Fruit fly (Drosophila melanogaster) whole organism, embryonic: ENCODE results near the gene dsf.
A peak's percentile ranks its signal among the peaks of the same experiment; 100 is the strongest.

ENCODE experiments used
- CG12219 ChIP-seq: fragments of 200-800 bp; sonication (Bioruptor generic); optimal IDR thresholded peaks from 3 replicates; lab custom pipeline; 2018; ENCODE audit warnings: missing biosample characterization, mild to moderate bottlenecking, missing genetic modification characterization
- CG13123 ChIP-seq: fragments of 200-800 bp; sonication (Bioruptor generic); optimal IDR thresholded peaks from 2 replicates; lab custom pipeline; 2016; ENCODE audit warnings: missing biosample characterization, missing genetic modification characterization
- CG16863 ChIP-seq: fragments of 200-800 bp; sonication (Bioruptor generic); optimal IDR thresholded peaks from 3 replicates; lab custom pipeline; 2016; ENCODE audit warnings: missing biosample characterization, missing genetic modification characterization
- CG18476 ChIP-seq: fragments of 200-800 bp; sonication (Bioruptor generic); optimal IDR thresholded peaks from 2 replicates; lab custom pipeline; 2016; ENCODE audit warnings: missing biosample characterization, mild to moderate bottlenecking, missing genetic modification characterization
- CG2120 ChIP-seq: fragments of 200-800 bp; sonication (Bioruptor generic); optimal IDR thresholded peaks from 3 replicates; lab custom pipeline; 2016; ENCODE audit warnings: missing biosample characterization, missing genetic modification characterization
- CG30431 ChIP-seq: fragments of 200-800 bp; sonication (Bioruptor generic); optimal IDR thresholded peaks from 2 replicates; lab custom pipeline; 2017; ENCODE audit warnings: missing biosample characterization, missing genetic modification characterization
- CG31365 ChIP-seq: fragments of 200-800 bp; sonication (Bioruptor generic); optimal IDR thresholded peaks from 2 replicates; lab custom pipeline; 2018; ENCODE audit warnings: missing biosample characterization, mild to moderate bottlenecking, missing genetic modification characterization
- CG4282 ChIP-seq: fragments of 200-800 bp; sonication (Bioruptor generic); optimal IDR thresholded peaks from 2 replicates; lab custom pipeline; 2016; ENCODE audit warnings: missing biosample characterization, missing genetic modification characterization
- CG43689 ChIP-seq: fragments of 200-800 bp; sonication (Bioruptor generic); IDR thresholded peaks from 2 replicates; pipeline ENCODE4 v1.3.6; 2022; ENCODE audit warnings: missing biosample characterization, missing genetic modification characterization
- CG4820 ChIP-seq: fragments of 200-800 bp; sonication (Bioruptor generic); optimal IDR thresholded peaks from 3 replicates; lab custom pipeline; 2016; ENCODE audit warnings: missing biosample characterization, missing genetic modification characterization
- CG6765 ChIP-seq: fragments of 200-800 bp; sonication (Bioruptor generic); optimal IDR thresholded peaks from 3 replicates; lab custom pipeline; 2017; ENCODE audit warnings: missing biosample characterization, mild to moderate bottlenecking, missing genetic modification characterization
- CG7357 ChIP-seq: fragments of 200-800 bp; sonication (Bioruptor generic); IDR thresholded peaks from 3 replicates; pipeline ENCODE4 v1.3.6; 2022; ENCODE audit warnings: missing biosample characterization, missing genetic modification characterization
- CG7987 ChIP-seq: fragments of 200-800 bp; sonication (Bioruptor generic); optimal IDR thresholded peaks from 2 replicates; lab custom pipeline; 2018; ENCODE audit warnings: missing biosample characterization, mild to moderate bottlenecking, missing genetic modification characterization, moderate library complexity
- CG8388 ChIP-seq: fragments of 200-800 bp; sonication (Bioruptor generic); optimal IDR thresholded peaks from 2 replicates; lab custom pipeline; 2019; ENCODE audit warnings: missing biosample characterization, mild to moderate bottlenecking, missing genetic modification characterization, moderate library complexity
- CG9437 ChIP-seq: fragments of 200-800 bp; sonication (Bioruptor generic); optimal IDR thresholded peaks from 2 replicates; lab custom pipeline; 2018; ENCODE audit warnings: missing biosample characterization, mild to moderate bottlenecking, missing genetic modification characterization
- Fer2 ChIP-seq: fragments of 200-800 bp; sonication (Bioruptor generic); optimal IDR thresholded peaks from 2 replicates; lab custom pipeline; 2018; ENCODE audit warnings: missing biosample characterization, mild to moderate bottlenecking, missing genetic modification characterization, moderate library complexity
- MTF-1 ChIP-seq: fragments of 200-800 bp; sonication (Bioruptor generic); optimal IDR thresholded peaks from 2 replicates; lab custom pipeline; 2018; ENCODE audit warnings: missing biosample characterization, mild to moderate bottlenecking, missing genetic modification characterization, borderline replicate concordance
- Myb ChIP-seq: fragments of 200-800 bp; sonication (Bioruptor generic); optimal IDR thresholded peaks from 2 replicates; lab custom pipeline; 2016; ENCODE audit warnings: missing biosample characterization, missing genetic modification characterization
- NK7.1 ChIP-seq: fragments of 200-800 bp; sonication (Bioruptor generic); optimal IDR thresholded peaks from 3 replicates; lab custom pipeline; 2016; ENCODE audit warnings: missing biosample characterization, missing genetic modification characterization
- Nf-YA ChIP-seq: fragments of 200-800 bp; sonication (Bioruptor generic); IDR thresholded peaks from 2 replicates; pipeline ENCODE4 v1.3.6; 2022; ENCODE audit warnings: missing biosample characterization, missing genetic modification characterization
- Nf-YC ChIP-seq: fragments of 200-800 bp; optimal IDR thresholded peaks from 3 replicates; lab custom pipeline; 2019; ENCODE audit warnings: missing biosample characterization, mild to moderate bottlenecking, missing genetic modification characterization, moderate library complexity
- Ptx1 ChIP-seq: fragments of 200-800 bp; sonication (Bioruptor generic); IDR thresholded peaks from 2 replicates; pipeline ENCODE4 v1.3.6; 2022; ENCODE audit warnings: missing biosample characterization, missing genetic modification characterization
- Side ChIP-seq: fragments of 200-800 bp; sonication (Bioruptor generic); optimal IDR thresholded peaks from 2 replicates; lab custom pipeline; 2016; ENCODE audit warnings: missing biosample characterization, missing genetic modification characterization
- ac ChIP-seq: fragments of 200-800 bp; sonication (Bioruptor generic); optimal IDR thresholded peaks from 3 replicates; lab custom pipeline; 2017; ENCODE audit warnings: missing biosample characterization, mild to moderate bottlenecking, missing genetic modification characterization
- al ChIP-seq: fragments of 200-800 bp; sonication (Bioruptor generic); IDR thresholded peaks from 2 replicates; pipeline ENCODE4 v1.3.6; 2022; ENCODE audit warnings: missing biosample characterization, missing genetic modification characterization
- bcd ChIP-seq: fragments of 200-800 bp; sonication (Bioruptor generic); optimal IDR thresholded peaks from 2 replicates; lab custom pipeline; 2017; ENCODE audit warnings: missing biosample characterization, mild to moderate bottlenecking, missing genetic modification characterization
- bigmax ChIP-seq: fragments of 200-800 bp; sonication (Bioruptor generic); optimal IDR thresholded peaks from 2 replicates; lab custom pipeline; 2018; ENCODE audit warnings: missing biosample characterization, mild to moderate bottlenecking, missing genetic modification characterization
- btn ChIP-seq: fragments of 200-800 bp; sonication (Bioruptor generic); optimal IDR thresholded peaks from 2 replicates; lab custom pipeline; 2016; ENCODE audit warnings: missing biosample characterization, missing genetic modification characterization
- dmrt11E ChIP-seq: fragments of 200-800 bp; sonication (Bioruptor generic); optimal IDR thresholded peaks from 3 replicates; lab custom pipeline; 2018; ENCODE audit warnings: missing biosample characterization, mild to moderate bottlenecking, missing genetic modification characterization, moderate library complexity
- dpn ChIP-seq, 2 experiments: fragments of 200-800 bp; sonication (Bioruptor generic); optimal IDR thresholded peaks; 3 replicates each; lab custom pipeline; 2016; ENCODE audit warnings: missing biosample characterization in 2 of 2, missing genetic modification characterization in 2 of 2
- en ChIP-seq: fragments of 200-800 bp; sonication (Bioruptor generic); optimal IDR thresholded peaks from 2 replicates; lab custom pipeline; 2016; ENCODE audit warnings: missing biosample characterization, missing genetic modification characterization
- ewg ChIP-seq: fragments of 200-800 bp; sonication (Bioruptor generic); optimal IDR thresholded peaks from 3 replicates; lab custom pipeline; 2017; ENCODE audit warnings: mild to moderate bottlenecking, missing biosample characterization, missing genetic modification reagents, missing genetic modification characterization
- exex ChIP-seq: fragments of 200-800 bp; sonication (Bioruptor generic); optimal IDR thresholded peaks from 4 replicates; lab custom pipeline; 2018; ENCODE audit warnings: missing biosample characterization, mild to moderate bottlenecking, missing genetic modification characterization, moderate library complexity
- eyg ChIP-seq: fragments of 200-800 bp; sonication (Bioruptor generic); optimal IDR thresholded peaks from 3 replicates; lab custom pipeline; 2016; ENCODE audit warnings: missing biosample characterization, missing genetic modification characterization
- grn ChIP-seq: fragments of 200-800 bp; sonication (Bioruptor generic); optimal IDR thresholded peaks from 3 replicates; lab custom pipeline; 2017; ENCODE audit warnings: missing biosample characterization, missing genetic modification characterization
- gt ChIP-seq: fragments of 200-800 bp; sonication (Bioruptor generic); IDR thresholded peaks from 2 replicates; pipeline ENCODE4 v1.3.6; 2022; ENCODE audit warnings: missing biosample characterization, missing genetic modification characterization
- ham ChIP-seq: fragments of 200-800 bp; sonication (Bioruptor generic); IDR thresholded peaks from 2 replicates; pipeline ENCODE4 v1.3.6; 2022; ENCODE audit warnings: missing biosample characterization, missing genetic modification characterization
- knrl ChIP-seq: fragments of 200-800 bp; sonication (Bioruptor generic); IDR thresholded peaks from 3 replicates; pipeline ENCODE4 v1.3.6; 2022; ENCODE audit warnings: missing biosample characterization, missing genetic modification characterization; ENCODE audit not compliant: partially characterized antibody
- lab ChIP-seq: fragments of 200-800 bp; sonication (Bioruptor generic); optimal IDR thresholded peaks from 3 replicates; lab custom pipeline; 2017; ENCODE audit warnings: missing biosample characterization, missing genetic modification characterization, mild to moderate bottlenecking, moderate library complexity, missing genetic modification reagents
- mam ChIP-seq: fragments of 200-800 bp; sonication (Bioruptor generic); optimal IDR thresholded peaks from 3 replicates; lab custom pipeline; 2016; ENCODE audit warnings: missing biosample characterization, missing genetic modification characterization
- mirr ChIP-seq: fragments of 200-800 bp; sonication (Bioruptor generic); optimal IDR thresholded peaks from 3 replicates; lab custom pipeline; 2018; ENCODE audit warnings: missing biosample characterization, mild to moderate bottlenecking, missing genetic modification characterization
- nerfin-2 ChIP-seq: fragments of 200-800 bp; sonication (Bioruptor generic); IDR thresholded peaks from 2 replicates; pipeline ENCODE4 v1.3.6; 2022; ENCODE audit warnings: missing biosample characterization, missing genetic modification characterization; ENCODE audit not compliant: partially characterized antibody
- pita ChIP-seq: fragments of 200-800 bp; sonication (Bioruptor generic); optimal IDR thresholded peaks from 2 replicates; lab custom pipeline; 2017; ENCODE audit warnings: missing biosample characterization, mild to moderate bottlenecking, missing genetic modification characterization
- rib ChIP-seq: fragments of 200-800 bp; sonication (Bioruptor generic); IDR thresholded peaks from 2 replicates; pipeline ENCODE4 v1.3.6; 2022; ENCODE audit warnings: missing biosample characterization, missing genetic modification characterization
- run ChIP-seq: fragments of 200-800 bp; sonication (Bioruptor generic); optimal IDR thresholded peaks from 3 replicates; lab custom pipeline; 2018; ENCODE audit warnings: missing biosample characterization, mild to moderate bottlenecking, missing genetic modification characterization
- sens ChIP-seq: fragments of 200-800 bp; sonication (Bioruptor generic); peaks from one replicate; lab custom pipeline; 2016; ENCODE audit warnings: missing biosample characterization, missing genetic modification characterization
- sisA ChIP-seq: fragments of 200-800 bp; sonication (Bioruptor generic); IDR thresholded peaks from 2 replicates; pipeline ENCODE4 v1.3.6; 2022; ENCODE audit warnings: missing biosample characterization, missing genetic modification characterization
- ssp ChIP-seq: fragments of 200-800 bp; sonication (Bioruptor generic); IDR thresholded peaks from 2 replicates; pipeline ENCODE4 v1.3.6; 2022; ENCODE audit warnings: missing biosample characterization, missing genetic modification characterization
- sug ChIP-seq: fragments of 200-800 bp; optimal IDR thresholded peaks from 2 replicates; lab custom pipeline; 2019; ENCODE audit warnings: missing biosample characterization, mild to moderate bottlenecking, missing genetic modification characterization, moderate library complexity
- tap ChIP-seq: fragments of 200-800 bp; optimal IDR thresholded peaks from 3 replicates; lab custom pipeline; 2019; ENCODE audit warnings: missing biosample characterization, mild to moderate bottlenecking, missing genetic modification characterization, moderate library complexity
- tin ChIP-seq: fragments of 200-800 bp; sonication (Bioruptor generic); optimal IDR thresholded peaks from 3 replicates; lab custom pipeline; 2016; ENCODE audit warnings: missing biosample characterization, missing genetic modification characterization
- vfl ChIP-seq: fragments of 200-800 bp; sonication (Bioruptor generic); optimal IDR thresholded peaks from 2 replicates; lab custom pipeline; 2016; ENCODE audit warnings: missing biosample characterization, missing genetic modification characterization

dsf gene

DNA sequence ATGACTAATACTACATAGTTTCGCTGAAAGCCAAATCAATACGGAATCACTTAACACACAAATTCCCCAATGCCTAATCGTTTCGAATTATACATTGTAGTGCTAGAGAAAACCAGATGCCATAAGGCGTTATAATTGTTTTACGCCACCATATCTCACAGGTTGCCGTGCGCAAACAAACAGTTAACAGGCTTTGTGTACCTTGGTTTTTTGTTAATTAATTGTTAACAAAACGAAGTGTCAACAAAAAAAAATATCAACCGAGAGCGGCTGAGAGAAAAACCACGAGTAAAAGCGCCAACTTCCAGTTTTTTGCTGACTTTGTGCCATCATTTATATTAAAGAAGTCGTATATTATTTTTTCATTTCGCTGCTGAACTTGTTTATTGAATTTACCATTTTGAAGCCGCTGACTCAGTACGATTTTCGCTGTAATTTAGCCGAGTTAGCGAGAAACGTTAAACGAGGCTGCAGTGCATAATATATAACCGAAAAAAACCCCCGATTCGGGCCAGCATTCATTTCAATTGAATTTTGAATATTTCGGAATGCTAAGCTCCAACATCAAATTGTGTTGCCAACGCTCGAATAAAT lies 49.2 kb upstream of the dsf start (continued):
- no peak for TF ChIP-seq ac (GFP tag; lab: Kevin White, UChicago)
- TF ChIP-seq en (GFP tag; lab: Kevin White, UChicago), result no peak
- peak; percentile 36 for TF ChIP-seq CG6765 (GFP tag; lab: Kevin White, UChicago)
- no peak for TF ChIP-seq gt (GFP tag; lab: Robert Waterston, UW)
- no peak for TF ChIP-seq al
- TF ChIP-seq Ptx1 (GFP tag; lab: Robert Waterston, UW), result no peak
- TF ChIP-seq bcd (GFP tag; lab: Kevin White, UChicago), result peak; percentile 25
- TF ChIP-seq ham (GFP tag; lab: Robert Waterston, UW), result no peak
- TF ChIP-seq Myb (GFP tag; lab: Kevin White, UChicago), result no peak
- no peak for TF ChIP-seq bigmax (GFP tag; lab: Kevin White, UChicago)
- peak; percentile 2 for TF ChIP-seq CG13123 (GFP tag; lab: Kevin White, UChicago)
- no peak for TF ChIP-seq sisA (GFP tag; lab: Robert Waterston, UW)
- TF ChIP-seq pita, result no peak
- no peak for TF ChIP-seq tin (GFP tag; lab: Kevin White, UChicago)
- no peak for TF ChIP-seq Nf-YC (tag; lab: Kevin White, UChicago)
- TF ChIP-seq exex, result peak; percentile 24
- no peak for TF ChIP-seq ewg (GFP tag; lab: Kevin White, UChicago)
- no peak for TF ChIP-seq vfl (GFP tag; lab: Kevin White, UChicago)
- TF ChIP-seq dmrt11E (tag; lab: Kevin White, UChicago), result no peak
- TF ChIP-seq run (tag; lab: Kevin White, UChicago), result no peak
- no peak for TF ChIP-seq CG4820
- TF ChIP-seq CG16863 (GFP tag; lab: Kevin White, UChicago), result no peak
- TF ChIP-seq CG7357 (GFP tag; lab: Robert Waterston, UW), result no peak
- peak; percentile 34 for TF ChIP-seq sug (tag; lab: Kevin White, UChicago)
- peak; percentile 39 for TF ChIP-seq CG31365 (tag; lab: Kevin White, UChicago)
- TF ChIP-seq knrl (GFP tag; lab: Robert Waterston, UW), result no peak
- TF ChIP-seq btn, result no peak
- TF ChIP-seq rib (GFP tag; lab: Robert Waterston, UW), result no peak
- no peak for TF ChIP-seq CG43689 (GFP tag; lab: Robert Waterston, UW)
- no peak for TF ChIP-seq CG30431 (GFP tag; lab: Kevin White, UChicago)
- peak; percentile 69 for TF ChIP-seq sens (GFP tag; lab: Kevin White, UChicago)
- TF ChIP-seq eyg (GFP tag; lab: Kevin White, UChicago), result peak; percentile 15
- no peak for TF ChIP-seq Nf-YA (GFP tag; lab: Robert Waterston, UW)
- peak; percentile 70 for TF ChIP-seq Fer2 (tag; lab: Kevin White, UChicago)
- TF ChIP-seq CG2120 (GFP tag; lab: Kevin White, UChicago), result peak; percentile 31
- peak; percentile 55 for TF ChIP-seq MTF-1 (GFP tag; lab: Kevin White, UChicago)
- no peak for TF ChIP-seq tap (tag; lab: Kevin White, UChicago)
- TF ChIP-seq dpn (GFP tag; optimal IDR thresholded peaks at IDR 0.05; lab: Kevin White, UChicago), result peak in 1 of 2 experiments; percentile 15
- peak; percentile 17 for TF ChIP-seq CG12219 (GFP tag; lab: Kevin White, UChicago)
- no peak for TF ChIP-seq nerfin-2 (GFP tag; lab: Robert Waterston, UW)
- peak; percentile 67 for TF ChIP-seq mirr (GFP tag; lab: Kevin White, UChicago)
- no peak for TF ChIP-seq CG9437 (GFP tag; lab: Kevin White, UChicago)
- no peak for TF ChIP-seq mam
- no peak for TF ChIP-seq CG8388 (GFP tag; lab: Kevin White, UChicago)
- TF ChIP-seq lab, result peak; percentile 82
- peak; percentile 26 for TF ChIP-seq NK7.1 (GFP tag; lab: Kevin White, UChicago)
- no peak for TF ChIP-seq CG4282
- TF ChIP-seq Side (GFP tag; lab: Kevin White, UChicago), result no peak
- peak; percentile 67 for TF ChIP-seq CG7987 (GFP tag; lab: Kevin White, UChicago)
- TF ChIP-seq CG18476, result no peak
- TF ChIP-seq ssp (GFP tag; lab: Robert Waterston, UW), result no peak
- TF ChIP-seq grn (GFP tag; lab: Kevin White, UChicago), result no peak
